Worm (Caenorhabditis elegans) whole organism, L4 larva: ENCODE results near the gene tag-343.

Experiments used
- D1046.2 ChIP-seq: fragments of 200-800 bp; sonication (Bioruptor generic); IDR thresholded peaks from 2 replicates; pipeline ENCODE4 v1.3.6; 2022; ENCODE audit warnings: missing genetic modification characterization, missing compliant biosample characterization
- F10B5.3 ChIP-seq: sonication (generic microtip); optimal IDR thresholded peaks from 2 replicates; lab custom pipeline; 2016; ENCODE audit warnings: mild to moderate bottlenecking, missing genetic modification characterization, missing compliant biosample characterization
- F37D6.2 ChIP-seq: sonication (generic microtip); optimal IDR thresholded peaks from 2 replicates; lab custom pipeline; 2016; ENCODE audit warnings: mild to moderate bottlenecking, missing genetic modification characterization, missing compliant biosample characterization
- F44E2.7 ChIP-seq: fragments of 200-800 bp; sonication (Bioruptor generic); IDR thresholded peaks from 2 replicates; pipeline ENCODE4 v2.1.2; 2022; ENCODE audit warnings: missing genetic modification characterization, missing compliant biosample characterization
- F49E8.2 ChIP-seq: sonication (generic microtip); optimal IDR thresholded peaks from 2 replicates; lab custom pipeline; 2016; ENCODE audit warnings: missing compliant biosample characterization, mild to moderate bottlenecking, missing genetic modification characterization, borderline replicate concordance
- T20F7.1 ChIP-seq: fragments of 200-800 bp; sonication (Bioruptor generic); optimal IDR thresholded peaks from 2 replicates; lab custom pipeline; 2018; ENCODE audit warnings: mild to moderate bottlenecking, missing genetic modification characterization, missing compliant biosample characterization
- T26A8.4 ChIP-seq: fragments of 200-800 bp; sonication (Bioruptor generic); IDR thresholded peaks from 2 replicates; pipeline ENCODE4 v1.3.6; 2022; ENCODE audit warnings: missing genetic modification characterization, missing compliant biosample characterization
- Y105C5A.15 ChIP-seq: fragments of 200-800 bp; sonication (Bioruptor generic); IDR thresholded peaks from 2 replicates; pipeline ENCODE4 v1.3.6; 2022; ENCODE audit warnings: missing genetic modification characterization, missing compliant biosample characterization
- Y48G9A.11 ChIP-seq: fragments of 200-800 bp; sonication (Bioruptor generic); IDR thresholded peaks from 2 replicates; pipeline ENCODE4 v1.3.6; 2022; ENCODE audit warnings: missing genetic modification reagents, missing genetic modification characterization, missing compliant biosample characterization
- Y5F2A.4 ChIP-seq: fragments of 200-800 bp; sonication (Bioruptor generic); optimal IDR thresholded peaks from 2 replicates; lab custom pipeline; 2018; ENCODE audit warnings: mild to moderate bottlenecking, missing genetic modification characterization, missing compliant biosample characterization
- ZK337.2 ChIP-seq: fragments of 200-800 bp; sonication (Bioruptor generic); IDR thresholded peaks from 2 replicates; pipeline ENCODE4 v1.3.6; 2022; ENCODE audit warnings: missing genetic modification reagents, missing genetic modification characterization, missing compliant biosample characterization
- ZK546.5 ChIP-seq, 2 experiments: sonication (generic microtip); optimal IDR thresholded peaks; 2 replicates each; lab custom pipeline; 2017; ENCODE audit warnings: missing biosample characterization in 2 of 2, missing genetic modification characterization in 2 of 2
- aha-1 ChIP-seq: fragments of 150-350 bp; peaks from one replicate; lab custom pipeline; 2014; ENCODE audit warnings: missing biosample characterization, missing genetic modification characterization
- aly-2 ChIP-seq: sonication (generic microtip); optimal IDR thresholded peaks from 2 replicates; lab custom pipeline; 2018; ENCODE audit warnings: missing biosample characterization, missing genetic modification characterization
- ceh-28 ChIP-seq: fragments of 150-350 bp; optimal IDR thresholded peaks from 2 replicates; lab custom pipeline; 2014; ENCODE audit warnings: missing biosample characterization, missing genetic modification reagents, missing genetic modification characterization
- ceh-82 ChIP-seq: sonication (generic microtip); optimal IDR thresholded peaks from 2 replicates; lab custom pipeline; 2017; ENCODE audit warnings: missing biosample characterization, missing genetic modification characterization
- daf-19 ChIP-seq: fragments of 200-800 bp; sonication (Bioruptor generic); conservative IDR thresholded peaks from 2 replicates; pipeline ENCODE4 v1.3.6; 2022; ENCODE audit warnings: missing genetic modification characterization, missing compliant biosample characterization
- dmd-6 ChIP-seq: fragments of 200-800 bp; sonication (Bioruptor generic); IDR thresholded peaks from 2 replicates; pipeline ENCODE4 v1.3.6; 2022; ENCODE audit warnings: missing genetic modification reagents, missing genetic modification characterization, missing compliant biosample characterization
- dmd-9 ChIP-seq: fragments of 200-800 bp; sonication (Bioruptor generic); IDR thresholded peaks from 2 replicates; pipeline ENCODE4 v1.3.6; 2022; ENCODE audit warnings: missing genetic modification reagents, missing genetic modification characterization, missing compliant biosample characterization
- dve-1 ChIP-seq: sonication (generic microtip); optimal IDR thresholded peaks from 2 replicates; lab custom pipeline; 2017; ENCODE audit warnings: antibody characterized with exemption, mild to moderate bottlenecking, missing genetic modification characterization, missing compliant biosample characterization; ENCODE audit not compliant: insufficient read depth
- egl-27 ChIP-seq: sonication (generic microtip); optimal IDR thresholded peaks from 3 replicates; lab custom pipeline; 2017; ENCODE audit warnings: missing biosample characterization, missing genetic modification reagents, missing genetic modification characterization
- fkh-10 ChIP-seq: fragments of 150-350 bp; optimal IDR thresholded peaks from 2 replicates; lab custom pipeline; 2014; ENCODE audit warnings: missing biosample characterization, missing genetic modification reagents, missing genetic modification characterization
- gei-8 ChIP-seq: fragments of 200-800 bp; sonication (Bioruptor generic); optimal IDR thresholded peaks from 2 replicates; lab custom pipeline; 2018; ENCODE audit warnings: mild to moderate bottlenecking, missing genetic modification characterization, missing compliant biosample characterization
- hlh-11 ChIP-seq: fragments of 200-800 bp; sonication (Bioruptor generic); optimal IDR thresholded peaks from 2 replicates; lab custom pipeline; 2018; ENCODE audit warnings: mild to moderate bottlenecking, missing genetic modification characterization, missing compliant biosample characterization
- lim-7 ChIP-seq: fragments of 200-800 bp; sonication (Bioruptor generic); IDR thresholded peaks from 2 replicates; pipeline ENCODE4 v1.3.6; 2022; ENCODE audit warnings: missing genetic modification characterization, missing compliant biosample characterization
- lin-15B ChIP-seq: fragments of 150-350 bp; sonication (generic microtip); optimal IDR thresholded peaks from 3 replicates; lab custom pipeline; 2014; ENCODE audit warnings: missing biosample characterization, missing genetic modification characterization
- lin-39 ChIP-seq: fragments of 150-350 bp; optimal IDR thresholded peaks from 2 replicates; lab custom pipeline; 2014; ENCODE audit warnings: missing biosample characterization, missing genetic modification reagents, missing genetic modification characterization
- lir-3 ChIP-seq: sonication (generic microtip); optimal IDR thresholded peaks from 2 replicates; lab custom pipeline; 2016; ENCODE audit warnings: mild to moderate bottlenecking, missing genetic modification characterization, missing compliant biosample characterization
- lsy-2 ChIP-seq, 2 experiments: fragments of 150-350 bp in 1 of 2; sonication (generic microtip) in 1 of 2; optimal IDR thresholded peaks; 2 replicates each; lab custom pipeline; 2014 to 2017; ENCODE audit warnings: missing biosample characterization in 2 of 2, missing genetic modification characterization in 2 of 2
- madf-9 ChIP-seq: fragments of 200-800 bp; sonication (Bioruptor generic); conservative IDR thresholded peaks from 2 replicates; pipeline ENCODE4 v1.3.6; 2022; ENCODE audit warnings: missing genetic modification reagents, missing genetic modification characterization, missing compliant biosample characterization
- mep-1 ChIP-seq: fragments of 150-350 bp; sonication (generic microtip); optimal IDR thresholded peaks from 3 replicates; lab custom pipeline; 2014; ENCODE audit warnings: missing biosample characterization, missing genetic modification characterization
- mes-2 ChIP-seq: sonication (generic microtip); optimal IDR thresholded peaks from 2 replicates; lab custom pipeline; 2016; ENCODE audit warnings: missing genotype, mild to moderate bottlenecking, missing genetic modification characterization, missing compliant biosample characterization; ENCODE audit not compliant: poor library complexity, severe bottlenecking
- mxl-3 ChIP-seq: fragments of 200-800 bp; sonication (Bioruptor generic); optimal IDR thresholded peaks from 2 replicates; lab custom pipeline; 2018; ENCODE audit warnings: mild to moderate bottlenecking, missing genetic modification characterization, missing compliant biosample characterization
- nhr-10 ChIP-seq: fragments of 150-350 bp; optimal IDR thresholded peaks from 2 replicates; lab custom pipeline; 2014; ENCODE audit warnings: missing biosample characterization, missing genetic modification characterization
- nhr-102 ChIP-seq: sonication (generic microtip); optimal IDR thresholded peaks from 2 replicates; lab custom pipeline; 2016; ENCODE audit warnings: mild to moderate bottlenecking, missing genetic modification characterization, moderate library complexity, missing compliant biosample characterization
- nhr-25 ChIP-seq: sonication (generic microtip); optimal IDR thresholded peaks from 2 replicates; lab custom pipeline; 2017; ENCODE audit warnings: missing genetic modification characterization, mild to moderate bottlenecking, missing compliant biosample characterization, antibody characterized with exemption, moderate library complexity, borderline replicate concordance; ENCODE audit not compliant: insufficient read depth
- nhr-28 ChIP-seq: fragments of 150-350 bp; optimal IDR thresholded peaks from 2 replicates; lab custom pipeline; 2014; ENCODE audit warnings: missing biosample characterization, missing genetic modification characterization
- nhr-41 ChIP-seq: fragments of 200-800 bp; sonication (Bioruptor generic); IDR thresholded peaks from 2 replicates; pipeline ENCODE4 v1.3.6; 2022; ENCODE audit warnings: missing genetic modification reagents, missing genetic modification characterization, missing compliant biosample characterization
- pha-4 ChIP-seq, 2 experiments: fragments of 150-350 bp in 1 of 2; fragments of 200-800 bp in 1 of 2; sonication (Bioruptor generic) in 1 of 2; IDR thresholded peaks in 1 of 2; optimal IDR thresholded peaks in 1 of 2; 2 replicates each; pipeline versions ENCODE4 v1.3.6 to Lab custom; 2014 to 2022; ENCODE audit warnings: missing genetic modification characterization in 2 of 2, missing genetic modification reagents in 2 of 2, missing biosample characterization in 1 of 2, missing compliant biosample characterization in 1 of 2
- pqm-1 ChIP-seq: sonication (generic microtip); optimal IDR thresholded peaks from 2 replicates; lab custom pipeline; 2017; ENCODE audit warnings: missing biosample characterization, missing genetic modification characterization
- saeg-2 ChIP-seq: fragments of 200-800 bp; sonication (Bioruptor generic); IDR thresholded peaks from 2 replicates; pipeline ENCODE4 v1.3.6; 2022; ENCODE audit warnings: missing genetic modification reagents, missing genetic modification characterization, missing compliant biosample characterization
- snpc-1.2 ChIP-seq: fragments of 200-800 bp; sonication (Bioruptor generic); IDR thresholded peaks from 2 replicates; pipeline ENCODE4 v1.3.6; 2022; ENCODE audit warnings: missing genetic modification reagents, missing genetic modification characterization, missing compliant biosample characterization
- spr-1 ChIP-seq: sonication (generic microtip); optimal IDR thresholded peaks from 2 replicates; lab custom pipeline; 2016; ENCODE audit warnings: mild to moderate bottlenecking, missing genetic modification characterization, missing compliant biosample characterization
- spr-3 ChIP-seq: fragments of 200-800 bp; sonication (Bioruptor generic); optimal IDR thresholded peaks from 2 replicates; lab custom pipeline; 2018; ENCODE audit warnings: mild to moderate bottlenecking, missing genetic modification characterization, missing compliant biosample characterization
- tag-97 ChIP-seq: fragments of 200-800 bp; sonication (Bioruptor generic); IDR thresholded peaks from 2 replicates; pipeline ENCODE4 v1.3.6; 2022; ENCODE audit warnings: missing genetic modification characterization, missing compliant biosample characterization
- unc-130 ChIP-seq: sonication (generic microtip); optimal IDR thresholded peaks from 2 replicates; lab custom pipeline; 2016; ENCODE audit warnings: missing genetic modification reagents, missing genetic modification characterization, missing compliant biosample characterization
- vab-7 ChIP-seq: fragments of 200-800 bp; sonication (Bioruptor generic); IDR thresholded peaks from 2 replicates; pipeline ENCODE4 v1.3.6; 2022; ENCODE audit warnings: missing genetic modification reagents, missing genetic modification characterization, missing compliant biosample characterization
- zag-1 ChIP-seq: fragments of 150-350 bp; optimal IDR thresholded peaks from 2 replicates; lab custom pipeline; 2014; ENCODE audit warnings: missing biosample characterization, missing genetic modification characterization
- zfp-2 ChIP-seq: sonication (generic microtip); optimal IDR thresholded peaks from 2 replicates; lab custom pipeline; 2016; ENCODE audit warnings: mild to moderate bottlenecking, missing genetic modification characterization, missing compliant biosample characterization
- zfp-3 ChIP-seq: fragments of 200-800 bp; sonication (Bioruptor generic); conservative IDR thresholded peaks from 2 replicates; pipeline ENCODE4 v1.3.6; 2022; ENCODE audit warnings: missing genetic modification reagents, missing genetic modification characterization, missing compliant biosample characterization
- zip-11 ChIP-seq: fragments of 200-800 bp; sonication (Bioruptor generic); IDR thresholded peaks from 2 replicates; pipeline ENCODE4 v1.3.6; 2022; ENCODE audit warnings: missing genetic modification characterization, missing compliant biosample characterization

Gene tag-343

ce11 chrX:16619158-16619557 lies 55.4 kb downstream of the tag-343 start (continued):
- TF ChIP-seq ceh-28 (tag; lab: Kevin White, UChicago) (no peak), F49E8.2 (peak; percentile 33), aly-2 (tag; lab: Kevin White, UChicago) (no peak), T20F7.1 (no peak), aha-1 (tag; lab: Kevin White, UChicago) (peak; percentile 79), tag-97 (GFP tag; lab: Robert Waterston, UW) (no peak), daf-19 (GFP tag; lab: Robert Waterston, UW) (peak; percentile 61; the same call in 1 of the 2 replicates), nhr-102 (tag; lab: Kevin White, UChicago) (peak; percentile 32), D1046.2 (no peak), Y48G9A.11 (GFP tag; lab: Robert Waterston, UW) (peak; percentile 55), lim-7 (GFP tag; lab: Robert Waterston, UW) (peak; percentile 84), lir-3 (peak; percentile 45), unc-130 (peak; percentile 54), zfp-2 (no peak), F44E2.7 (GFP tag; lab: Robert Waterston, UW) (no peak), mep-1 (tag; lab: Kevin White, UChicago) (peak; percentile 37), zag-1 (tag; lab: Kevin White, UChicago) (no peak), gei-8 (GFP tag; lab: Kevin White, UChicago) (peak; percentile 30), Y5F2A.4 (GFP tag; lab: Kevin White, UChicago) (no peak), ZK337.2 (GFP tag; lab: Robert Waterston, UW) (no peak), pqm-1 (tag; lab: Kevin White, UChicago) (no peak), dmd-6 (peak; percentile 35), fkh-10 (no peak), T26A8.4 (peak; percentile 49; the same call in 1 of the 2 replicates), snpc-1.2 (GFP tag; lab: Robert Waterston, UW) (peak; percentile 83), nhr-10 (tag; lab: Kevin White, UChicago) (no peak), nhr-25 (no peak), dmd-9 (GFP tag; lab: Robert Waterston, UW) (0 out of 2 replicates have a peak, but pooled peaks have one; percentile 48), ceh-82 (no peak), dve-1 (tag; lab: Kevin White, UChicago) (peak; percentile 49), madf-9 (GFP tag; lab: Robert Waterston, UW) (peak; percentile 60; the same call in 1 of the 2 replicates), Y105C5A.15 (GFP tag; lab: Robert Waterston, UW) (0 out of 2 replicates have a peak, but pooled peaks have one; percentile 15), spr-3 (GFP tag; lab: Kevin White, UChicago) (no peak), nhr-41 (GFP tag; lab: Robert Waterston, UW) (peak; percentile 64; the same call in 1 of the 2 replicates), F10B5.3 (peak; percentile 17), hlh-11 (tag; lab: Kevin White, UChicago) (peak; percentile 21), mxl-3 (GFP tag; lab: Kevin White, UChicago) (no peak), pha-4 (GFP tag; IDR thresholded peaks at IDR 0.05; lab: Robert Waterston, UW) (peak; percentile 81), pha-4 (tag; optimal IDR thresholded peaks at IDR 0.05; lab: Kevin White, UChicago) (no peak), egl-27 (tag; lab: Kevin White, UChicago) (no peak), F37D6.2 (tag; lab: Kevin White, UChicago) (no peak), saeg-2 (GFP tag; lab: Robert Waterston, UW) (no peak), lin-15B (tag; lab: Kevin White, UChicago) (no peak), nhr-28 (tag; lab: Kevin White, UChicago) (peak; percentile 14), vab-7 (GFP tag; lab: Robert Waterston, UW) (peak; percentile 69), mes-2 (tag; lab: Kevin White, UChicago) (peak; percentile 44), lin-39 (tag; lab: Kevin White, UChicago) (no peak), zip-11 (GFP tag; lab: Robert Waterston, UW) (no peak), ZK546.5 (tag; optimal IDR thresholded peaks at IDR 0.05; lab: Kevin White, UChicago) (no peak), lsy-2 (tag; optimal IDR thresholded peaks at IDR 0.05; lab: Kevin White, UChicago) (no peak), spr-1 (tag; lab: Kevin White, UChicago) (peak; percentile 15), zfp-3 (GFP tag; lab: Robert Waterston, UW) (no peak)
